Fruit fly (Drosophila melanogaster): ENCODE measurements around the gene Rsod.

DNA sequence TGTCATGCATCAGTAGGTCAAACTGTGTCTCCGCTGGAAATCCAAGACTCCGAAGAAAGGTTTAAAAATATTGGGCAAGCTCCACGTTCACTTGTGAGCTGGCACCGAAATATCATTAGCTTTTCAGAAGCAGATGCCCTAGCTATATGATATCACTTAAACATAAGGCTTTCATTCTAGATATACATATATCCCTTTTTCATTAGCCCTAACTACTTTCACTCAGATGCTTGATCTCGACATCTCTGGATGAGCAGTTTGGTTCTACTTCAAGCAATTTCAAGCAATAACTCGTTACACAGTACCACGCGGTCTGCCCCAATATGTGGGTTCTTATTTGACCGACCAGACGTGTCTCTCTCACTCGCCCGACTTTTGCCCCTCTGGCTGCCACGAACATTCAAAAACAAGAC is 20.5 kb upstream of the Rsod start:
- no peak for TF ChIP-seq Ets98B (GFP tag; IDR thresholded peaks at IDR 0.05)
- no peak for TF ChIP-seq rn (GFP tag; IDR thresholded peaks at IDR 0.05)
- TF ChIP-seq CG32121 (GFP tag; IDR thresholded peaks at IDR 0.05) = no peak
- TF ChIP-seq CG4496 (GFP tag; IDR thresholded peaks at IDR 0.05) = no peak
- TF ChIP-seq CG13204 (GFP tag; optimal IDR thresholded peaks at IDR 0.05) = no peak
- peak; percentile 43 for TF ChIP-seq CG15710 (tag; optimal IDR thresholded peaks at IDR 0.05)
- TF ChIP-seq EcR (GFP tag; optimal IDR thresholded peaks at IDR 0.05) = no peak
- no peak for TF ChIP-seq D1 (tag; optimal IDR thresholded peaks at IDR 0.05)
- peak; percentile 27 for TF ChIP-seq CG9948 (tag; optimal IDR thresholded peaks at IDR 0.05)
- peak; percentile 29 for TF ChIP-seq CG34367 (tag; optimal IDR thresholded peaks at IDR 0.05)

All from whole organism, pupa.